Fruit fly (Drosophila melanogaster): Measurements from ENCODE around the gene CG7903.

DNA sequence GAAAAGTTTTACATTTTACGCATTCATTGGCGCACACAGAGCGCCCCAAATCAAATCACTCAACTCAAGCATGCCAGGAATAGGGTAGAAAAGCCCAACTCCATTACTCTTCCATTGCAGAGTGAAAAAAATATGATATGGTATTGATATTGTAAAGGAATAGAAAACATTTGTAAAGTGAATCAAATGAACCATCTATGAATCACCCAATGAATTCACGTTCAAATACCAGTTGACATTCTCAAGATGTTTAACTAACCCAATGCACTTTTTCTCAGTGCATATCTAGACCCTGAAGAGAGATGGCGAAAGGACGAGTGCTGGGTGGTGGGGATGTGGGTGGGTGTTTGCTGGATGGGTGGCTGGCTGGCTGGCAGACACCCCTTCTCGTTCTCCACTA, 16.4 kb downstream of the CG7903 start:
- TF ChIP-seq Dll (optimal IDR thresholded peaks at IDR 0.05) (no peak), psq (optimal IDR thresholded peaks at IDR 0.05) (no peak), pan (optimal IDR thresholded peaks at IDR 0.05) (no peak), EcR (GFP tag; optimal IDR thresholded peaks at IDR 0.05) (no peak), usp (GFP tag; optimal IDR thresholded peaks at IDR 0.05) (no peak), CG8478 (optimal IDR thresholded peaks at IDR 0.05) (no peak)
